Fruit fly (Drosophila melanogaster) whole organism, prepupa: ENCODE results near the gene Cda5.

Experiments
- CG31627 ChIP-seq: fragments of 200-800 bp; sonication (Bioruptor generic); optimal IDR thresholded peaks from 3 replicates; lab custom pipeline; 2016; ENCODE audit warnings: missing biosample characterization, missing genetic modification characterization
- Ets96B ChIP-seq: fragments of 200-800 bp; optimal IDR thresholded peaks from 2 replicates; lab custom pipeline; 2019; ENCODE audit warnings: missing biosample characterization, mild to moderate bottlenecking, missing genetic modification characterization, moderate library complexity
- Lpt ChIP-seq: fragments of 200-800 bp; sonication (Bioruptor generic); optimal IDR thresholded peaks from 3 replicates; lab custom pipeline; 2016; ENCODE audit warnings: missing biosample characterization, missing genetic modification characterization
- Sox14 ChIP-seq: fragments of 200-800 bp; sonication (Bioruptor generic); optimal IDR thresholded peaks from 3 replicates; lab custom pipeline; 2016; ENCODE audit warnings: missing biosample characterization, missing genetic modification characterization
- esn ChIP-seq: fragments of 200-800 bp; sonication (Bioruptor generic); optimal IDR thresholded peaks from 2 replicates; lab custom pipeline; 2016; ENCODE audit warnings: missing biosample characterization, mild to moderate bottlenecking, missing genetic modification characterization, moderate library complexity
- net ChIP-seq: fragments of 200-800 bp; sonication (Bioruptor generic); optimal IDR thresholded peaks from 3 replicates; lab custom pipeline; 2016; ENCODE audit warnings: missing biosample characterization, missing genetic modification characterization

dm6 chr2L:71869-72751, 6.9 kb upstream of the Cda5 start:
- TF ChIP-seq CG31627 (GFP tag; lab: Kevin White, UChicago) = no peak
- no peak for TF ChIP-seq Lpt (GFP tag; lab: Kevin White, UChicago)
- peak; percentile 7 for TF ChIP-seq net (GFP tag; lab: Kevin White, UChicago)
- no peak for TF ChIP-seq Ets96B (tag; lab: Kevin White, UChicago)
- TF ChIP-seq esn (GFP tag; lab: Kevin White, UChicago) = no peak
- TF ChIP-seq Sox14 = no peak
